Fruit fly (Drosophila melanogaster) whole organism, embryonic: Measurements from ENCODE around the gene kibra.

Experiments
- CG2712 ChIP-seq: fragments of 200-800 bp; optimal IDR thresholded peaks from 3 replicates; lab custom pipeline; 2019; ENCODE audit warnings: missing biosample characterization, mild to moderate bottlenecking, missing genetic modification characterization, moderate library complexity
- gsb ChIP-seq: fragments of 200-800 bp; sonication (Bioruptor generic); IDR thresholded peaks from 2 replicates; pipeline ENCODE4 v1.3.6; 2022; ENCODE audit warnings: missing biosample characterization, missing genetic modification characterization
- sc ChIP-seq, 3 experiments: fragments of >200 bp in 2 of 3; fragments of 200-800 bp in 1 of 3; sonication (Bioruptor generic) in 1 of 3; optimal IDR thresholded peaks; 2 replicates in 2 of 3; 3 replicates in 1 of 3; lab custom pipeline; 2017; ENCODE audit warnings: mild to moderate bottlenecking in 1 of 3, missing biosample characterization in 1 of 3, missing genetic modification characterization in 1 of 3, missing genetic modification reagents in 1 of 3
- sens ChIP-seq: fragments of 200-800 bp; sonication (Bioruptor generic); peaks from one replicate; lab custom pipeline; 2016; ENCODE audit warnings: missing biosample characterization, missing genetic modification characterization
- sr ChIP-seq: fragments of 200-800 bp; sonication (Bioruptor generic); IDR thresholded peaks from 3 replicates; pipeline ENCODE4 v1.3.6; 2022; ENCODE audit warnings: missing biosample characterization, missing genetic modification characterization

DNA sequence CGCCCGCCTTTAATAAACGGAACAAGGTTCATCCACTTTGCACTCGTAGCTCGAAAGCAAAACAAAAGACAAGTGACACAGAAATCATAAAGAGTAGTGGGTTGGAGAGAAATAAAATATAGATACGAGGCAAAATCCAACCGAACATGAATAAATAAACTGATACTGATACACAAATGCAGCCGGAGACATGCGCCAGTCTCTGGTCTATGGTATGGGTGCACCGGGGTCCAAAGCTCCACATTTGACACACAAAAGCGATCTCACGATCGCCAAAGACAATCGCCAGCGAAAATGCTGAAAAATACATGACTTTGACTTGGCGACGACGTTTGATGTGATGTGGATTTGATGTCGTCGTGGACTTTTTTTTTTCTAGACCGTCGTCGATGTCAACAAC is 18.8 kb downstream of the kibra start:
- TF ChIP-seq sens (GFP tag; lab: Kevin White, UChicago) (no peak), CG2712 (tag; lab: Kevin White, UChicago) (no peak), sr (no peak), sc (optimal IDR thresholded peaks at IDR 0.05; lab: Kevin White, UChicago) (no peak), sc (GFP tag; optimal IDR thresholded peaks at IDR 0.05; lab: Kevin White, UChicago) (no peak), gsb (no peak)
